Fruit fly (Drosophila melanogaster) whole organism, prepupa: Measurements from ENCODE around the gene Pex2.

Experiments used
- CG10669 ChIP-seq: fragments of 200-800 bp; sonication (Bioruptor generic); optimal IDR thresholded peaks from 3 replicates; lab custom pipeline; 2018; ENCODE audit warnings: missing biosample characterization, mild to moderate bottlenecking, missing genetic modification characterization, moderate library complexity
- CG16779 ChIP-seq: fragments of 200-800 bp; sonication (Bioruptor generic); optimal IDR thresholded peaks from 3 replicates; lab custom pipeline; 2017; ENCODE audit warnings: missing biosample characterization, mild to moderate bottlenecking, missing genetic modification characterization
- CG31627 ChIP-seq: fragments of 200-800 bp; sonication (Bioruptor generic); optimal IDR thresholded peaks from 3 replicates; lab custom pipeline; 2016; ENCODE audit warnings: missing biosample characterization, missing genetic modification characterization
- Gug ChIP-seq: fragments of 200-800 bp; sonication (Bioruptor generic); IDR thresholded peaks from 2 replicates; pipeline ENCODE4 v1.3.6; 2022; ENCODE audit warnings: missing biosample characterization, missing genetic modification characterization
- Hr38 ChIP-seq: sonication (Bioruptor generic); optimal IDR thresholded peaks from 2 replicates; lab custom pipeline; 2016; ENCODE audit warnings: missing biosample characterization, missing genetic modification characterization
- Met ChIP-seq: fragments of 200-800 bp; sonication (Bioruptor generic); optimal IDR thresholded peaks from 3 replicates; lab custom pipeline; 2016; ENCODE audit warnings: missing biosample characterization, missing genetic modification characterization
- OdsH ChIP-seq: fragments of 200-800 bp; sonication (Bioruptor generic); optimal IDR thresholded peaks from 3 replicates; lab custom pipeline; 2016; ENCODE audit warnings: missing biosample characterization, missing genetic modification characterization
- cyc ChIP-seq: fragments of 200-800 bp; sonication (Bioruptor generic); optimal IDR thresholded peaks from 3 replicates; lab custom pipeline; 2016; ENCODE audit warnings: missing biosample characterization, missing genetic modification characterization
- fd85E ChIP-seq: fragments of 200-800 bp; sonication (Bioruptor generic); optimal IDR thresholded peaks from 3 replicates; lab custom pipeline; 2016; ENCODE audit warnings: missing biosample characterization, missing genetic modification characterization
- pdm3 ChIP-seq: fragments of 200-800 bp; sonication (Bioruptor generic); optimal IDR thresholded peaks from 3 replicates; lab custom pipeline; 2016; ENCODE audit warnings: missing biosample characterization, missing genetic modification characterization
- salr ChIP-seq, 2 experiments: fragments of 200-800 bp; sonication (Bioruptor generic); optimal IDR thresholded peaks; 3 replicates each; lab custom pipeline; 2016 to 2018; ENCODE audit warnings: missing biosample characterization in 2 of 2, missing genetic modification characterization in 2 of 2, mild to moderate bottlenecking in 1 of 2
- ss ChIP-seq, 2 experiments: fragments of 200-800 bp; sonication (Bioruptor generic); optimal IDR thresholded peaks; 2 replicates in 1 of 2; 3 replicates in 1 of 2; lab custom pipeline; 2017 to 2018; ENCODE audit warnings: mild to moderate bottlenecking in 2 of 2, missing biosample characterization in 2 of 2, missing genetic modification characterization in 2 of 2, moderate library complexity in 1 of 2

DNA sequence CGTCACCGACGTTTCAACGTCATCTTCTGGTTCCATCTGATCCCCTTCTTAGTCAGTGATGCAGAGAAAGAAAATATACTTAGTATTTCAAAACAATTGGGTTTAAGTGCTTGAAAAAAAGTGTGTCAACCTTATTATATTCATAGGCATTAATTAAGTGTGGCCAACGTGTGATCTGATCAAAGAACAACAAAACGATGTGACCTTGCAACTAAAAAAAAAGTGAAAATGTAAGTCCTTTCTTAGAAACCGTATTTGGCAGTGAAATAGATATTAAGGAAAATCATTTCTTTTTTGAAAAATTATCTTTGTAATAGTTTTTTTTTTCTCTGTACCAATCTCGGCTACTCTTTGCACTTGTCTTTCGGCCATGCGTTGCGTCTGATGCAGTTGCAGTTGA is 46.2 kb downstream of the Pex2 start:
- TF ChIP-seq pdm3: peak; percentile 87
- TF ChIP-seq OdsH (GFP tag; lab: Kevin White, UChicago): peak; percentile 86
- TF ChIP-seq CG10669: peak; percentile 84
- TF ChIP-seq Met (GFP tag; lab: Kevin White, UChicago): peak; percentile 77
- TF ChIP-seq cyc (GFP tag; lab: Kevin White, UChicago): peak; percentile 70
- peak; percentile 68 for TF ChIP-seq CG31627 (GFP tag; lab: Kevin White, UChicago)
- TF ChIP-seq Gug (GFP tag; lab: Robert Waterston, UW): peak; percentile 62
- TF ChIP-seq salr (GFP tag; optimal IDR thresholded peaks at IDR 0.05; lab: Kevin White, UChicago): peak; percentile 61 to 87
- peak; percentile 57 for TF ChIP-seq fd85E (GFP tag; lab: Kevin White, UChicago)
- TF ChIP-seq ss (GFP tag; optimal IDR thresholded peaks at IDR 0.05; lab: Kevin White, UChicago): peak in 1 of 2 experiments; percentile 83
- TF ChIP-seq CG16779 (tag; lab: Kevin White, UChicago): peak; percentile 73
- TF ChIP-seq Hr38 (GFP tag; lab: Kevin White, UChicago): no peak
